Fruit fly (Drosophila melanogaster) whole organism, embryonic: ENCODE data around the gene His3.3A.

ENCODE experiments used
- Bdp1 ChIP-seq: fragments of 200-800 bp; sonication (Bioruptor generic); optimal IDR thresholded peaks from 3 replicates; lab custom pipeline; 2016; ENCODE audit warnings: missing biosample characterization, missing genetic modification characterization
- Blimp-1 ChIP-seq: fragments of 200-800 bp; sonication (Bioruptor generic); optimal IDR thresholded peaks from 3 replicates; lab custom pipeline; 2018; ENCODE audit warnings: missing biosample characterization, missing genetic modification characterization, mild to moderate bottlenecking, moderate library complexity, missing genetic modification reagents
- CG10321 ChIP-seq: fragments of 200-800 bp; sonication (Bioruptor generic); IDR thresholded peaks from 2 replicates; pipeline ENCODE4 v1.3.6; 2022; ENCODE audit warnings: missing biosample characterization, missing genetic modification characterization
- CG10979 ChIP-seq: fragments of 200-800 bp; sonication (Bioruptor generic); optimal IDR thresholded peaks from 2 replicates; lab custom pipeline; 2018; ENCODE audit warnings: missing biosample characterization, mild to moderate bottlenecking, missing genetic modification characterization, moderate library complexity
- CG14014 ChIP-seq: fragments of 200-800 bp; sonication (Bioruptor generic); IDR thresholded peaks from 2 replicates; pipeline ENCODE4 v1.3.6; 2022; ENCODE audit warnings: missing biosample characterization, missing genetic modification characterization
- CG17568 ChIP-seq: fragments of 200-800 bp; sonication (Bioruptor generic); optimal IDR thresholded peaks from 2 replicates; lab custom pipeline; 2018; ENCODE audit warnings: missing biosample characterization, mild to moderate bottlenecking, missing genetic modification characterization, moderate library complexity
- CG17829 ChIP-seq: fragments of 200-800 bp; optimal IDR thresholded peaks from 2 replicates; lab custom pipeline; 2019; ENCODE audit warnings: missing biosample characterization, mild to moderate bottlenecking, missing genetic modification characterization, moderate library complexity
- CG3065 ChIP-seq: fragments of 200-800 bp; sonication (Bioruptor generic); optimal IDR thresholded peaks from 2 replicates; lab custom pipeline; 2016; ENCODE audit warnings: missing biosample characterization, missing genetic modification characterization
- CG33213 ChIP-seq: fragments of 200-800 bp; sonication (Bioruptor generic); optimal IDR thresholded peaks from 3 replicates; lab custom pipeline; 2016; ENCODE audit warnings: missing biosample characterization, missing genetic modification characterization
- CG4424 ChIP-seq: fragments of 200-800 bp; sonication (Bioruptor generic); optimal IDR thresholded peaks from 3 replicates; lab custom pipeline; 2016; ENCODE audit warnings: missing biosample characterization, missing genetic modification characterization
- CG4617 ChIP-seq: fragments of 200-800 bp; sonication (Bioruptor generic); optimal IDR thresholded peaks from 3 replicates; lab custom pipeline; 2016; ENCODE audit warnings: missing biosample characterization, missing genetic modification characterization, borderline replicate concordance
- CG5180 ChIP-seq: fragments of 200-800 bp; sonication (Bioruptor generic); optimal IDR thresholded peaks from 3 replicates; lab custom pipeline; 2017; ENCODE audit warnings: missing biosample characterization, missing genetic modification characterization, mild to moderate bottlenecking, moderate library complexity, missing genetic modification reagents
- CG5953 ChIP-seq: fragments of 200-800 bp; sonication (Bioruptor generic); IDR thresholded peaks from 2 replicates; pipeline ENCODE4 v1.3.6; 2022; ENCODE audit warnings: missing biosample characterization, missing genetic modification characterization
- CG6813 ChIP-seq: fragments of 200-800 bp; sonication (Bioruptor generic); optimal IDR thresholded peaks from 2 replicates; lab custom pipeline; 2017; ENCODE audit warnings: missing biosample characterization, missing genetic modification characterization, mild to moderate bottlenecking, moderate library complexity, missing genetic modification reagents
- CG6854 ChIP-seq: fragments of 200-800 bp; sonication (Bioruptor generic); optimal IDR thresholded peaks from 3 replicates; lab custom pipeline; 2017; ENCODE audit warnings: missing biosample characterization, mild to moderate bottlenecking, missing genetic modification characterization
- CG8924 ChIP-seq: fragments of 200-800 bp; optimal IDR thresholded peaks from 3 replicates; lab custom pipeline; 2019; ENCODE audit warnings: missing biosample characterization, mild to moderate bottlenecking, missing genetic modification characterization, moderate library complexity
- CG9727 ChIP-seq: fragments of 200-800 bp; sonication (Bioruptor generic); optimal IDR thresholded peaks from 3 replicates; lab custom pipeline; 2017; ENCODE audit warnings: missing biosample characterization, mild to moderate bottlenecking, missing genetic modification characterization
- CG9797 ChIP-seq: fragments of 200-800 bp; sonication (Bioruptor generic); optimal IDR thresholded peaks from 3 replicates; lab custom pipeline; 2018; ENCODE audit warnings: missing biosample characterization, mild to moderate bottlenecking, missing genetic modification characterization
- CG9817 ChIP-seq: fragments of 200-800 bp; sonication (Bioruptor generic); optimal IDR thresholded peaks from 2 replicates; lab custom pipeline; 2018; ENCODE audit warnings: missing biosample characterization, mild to moderate bottlenecking, missing genetic modification characterization, moderate library complexity
- CHES-1-like ChIP-seq: fragments of 200-800 bp; sonication (Bioruptor generic); optimal IDR thresholded peaks from 2 replicates; lab custom pipeline; 2016; ENCODE audit warnings: missing biosample characterization, missing genetic modification characterization
- CrebB ChIP-seq: fragments of 200-800 bp; sonication (Bioruptor generic); optimal IDR thresholded peaks from 3 replicates; lab custom pipeline; 2018; ENCODE audit warnings: missing biosample characterization, mild to moderate bottlenecking, missing genetic modification characterization
- Dek ChIP-seq: fragments of 200-800 bp; sonication (Bioruptor generic); optimal IDR thresholded peaks from 3 replicates; lab custom pipeline; 2019; ENCODE audit warnings: missing biosample characterization, mild to moderate bottlenecking, missing genetic modification characterization, moderate library complexity
- Drgx ChIP-seq: fragments of 200-800 bp; sonication (Bioruptor generic); IDR thresholded peaks from 2 replicates; pipeline ENCODE4 v1.3.6; 2022; ENCODE audit warnings: missing biosample characterization, missing genetic modification characterization
- ERR ChIP-seq: fragments of 200-800 bp; sonication (Bioruptor generic); optimal IDR thresholded peaks from 2 replicates; lab custom pipeline; 2016; ENCODE audit warnings: missing biosample characterization, missing genetic modification characterization
- Eip74EF ChIP-seq, 2 experiments: fragments of 200-800 bp in 1 of 2; fragments of >200 bp in 1 of 2; sonication (Bioruptor generic) in 1 of 2; optimal IDR thresholded peaks; 2 replicates each; lab custom pipeline; 2017 to 2019; ENCODE audit warnings: missing biosample characterization in 2 of 2, missing genetic modification characterization in 2 of 2, mild to moderate bottlenecking in 1 of 2, moderate library complexity in 1 of 2
- Fer1 ChIP-seq: fragments of 200-800 bp; sonication (Bioruptor generic); optimal IDR thresholded peaks from 2 replicates; lab custom pipeline; 2017; ENCODE audit warnings: missing biosample characterization, mild to moderate bottlenecking, missing genetic modification characterization
- Gug ChIP-seq: fragments of 200-800 bp; sonication (Bioruptor generic); IDR thresholded peaks from 4 replicates; pipeline ENCODE4 v1.3.6; 2022; ENCODE audit warnings: missing biosample characterization, missing genetic modification characterization
- H15 ChIP-seq: fragments of 200-800 bp; sonication (Bioruptor generic); IDR thresholded peaks from 3 replicates; pipeline ENCODE4 v1.3.6; 2022; ENCODE audit warnings: missing biosample characterization, missing genetic modification characterization
- H2.0 ChIP-seq: fragments of 200-800 bp; sonication (Bioruptor generic); IDR thresholded peaks from 2 replicates; pipeline ENCODE4 v1.3.6; 2022; ENCODE audit warnings: missing biosample characterization, missing genetic modification characterization
- HmgZ ChIP-seq: fragments of 200-800 bp; sonication (Bioruptor generic); optimal IDR thresholded peaks from 2 replicates; lab custom pipeline; 2018; ENCODE audit warnings: missing biosample characterization, mild to moderate bottlenecking, missing genetic modification characterization
- Hmr ChIP-seq: fragments of 200-800 bp; sonication (Bioruptor generic); optimal IDR thresholded peaks from 3 replicates; lab custom pipeline; 2017; ENCODE audit warnings: mild to moderate bottlenecking, missing biosample characterization, missing genetic modification reagents, missing genetic modification characterization
- Ravus ChIP-seq: fragments of 200-800 bp; sonication (Bioruptor generic); IDR thresholded peaks from 2 replicates; pipeline ENCODE4 v1.3.6; 2022; ENCODE audit warnings: missing biosample characterization, missing genetic modification characterization
- Side ChIP-seq: fragments of 200-800 bp; sonication (Bioruptor generic); optimal IDR thresholded peaks from 2 replicates; lab custom pipeline; 2016; ENCODE audit warnings: missing biosample characterization, missing genetic modification characterization
- Sry-δ ChIP-seq: fragments of 200-800 bp; sonication (Bioruptor generic); optimal IDR thresholded peaks from 2 replicates; lab custom pipeline; 2016; ENCODE audit warnings: missing biosample characterization, missing genetic modification characterization
- abd-A ChIP-seq: fragments of 200-800 bp; sonication (Bioruptor generic); optimal IDR thresholded peaks from 3 replicates; lab custom pipeline; 2019; ENCODE audit warnings: missing biosample characterization, mild to moderate bottlenecking, missing genetic modification characterization, moderate library complexity
- aop ChIP-seq: fragments of 200-800 bp; sonication (Bioruptor generic); IDR thresholded peaks from 2 replicates; pipeline ENCODE4 v1.3.6; 2022; ENCODE audit warnings: missing biosample characterization, missing genetic modification characterization
- bsh ChIP-seq, 2 experiments: fragments of 200-800 bp; sonication (Bioruptor generic); optimal IDR thresholded peaks; 2 replicates each; lab custom pipeline; 2017 to 2018; ENCODE audit warnings: mild to moderate bottlenecking in 2 of 2, missing biosample characterization in 2 of 2, missing genetic modification characterization in 2 of 2, moderate library complexity in 1 of 2
- cas ChIP-seq: fragments of 200-800 bp; sonication (Bioruptor generic); IDR thresholded peaks from 2 replicates; pipeline ENCODE4 v1.3.6; 2022; ENCODE audit warnings: missing biosample characterization, missing genetic modification characterization
- da ChIP-seq: fragments of 200-800 bp; sonication (Bioruptor generic); optimal IDR thresholded peaks from 2 replicates; lab custom pipeline; 2016; ENCODE audit warnings: missing biosample characterization, missing genetic modification characterization
- dm ChIP-seq: fragments of 200-800 bp; sonication (Bioruptor generic); optimal IDR thresholded peaks from 3 replicates; lab custom pipeline; 2016; ENCODE audit warnings: missing biosample characterization, missing genetic modification characterization
- ems ChIP-seq: fragments of 200-800 bp; sonication (Bioruptor generic); optimal IDR thresholded peaks from 3 replicates; lab custom pipeline; 2016; ENCODE audit warnings: missing biosample characterization, missing genetic modification characterization
- knrl ChIP-seq: fragments of 200-800 bp; sonication (Bioruptor generic); IDR thresholded peaks from 3 replicates; pipeline ENCODE4 v1.3.6; 2022; ENCODE audit warnings: missing biosample characterization, missing genetic modification characterization; ENCODE audit not compliant: partially characterized antibody
- mirr ChIP-seq: fragments of 200-800 bp; sonication (Bioruptor generic); optimal IDR thresholded peaks from 3 replicates; lab custom pipeline; 2018; ENCODE audit warnings: missing biosample characterization, mild to moderate bottlenecking, missing genetic modification characterization
- oc ChIP-seq: fragments of 200-800 bp; sonication (Bioruptor generic); optimal IDR thresholded peaks from 2 replicates; lab custom pipeline; 2018; ENCODE audit warnings: missing biosample characterization, mild to moderate bottlenecking, missing genetic modification characterization, moderate library complexity
- pb ChIP-seq: fragments of 200-800 bp; sonication (Bioruptor generic); optimal IDR thresholded peaks from 3 replicates; lab custom pipeline; 2016; ENCODE audit warnings: missing biosample characterization, missing genetic modification characterization
- pros ChIP-seq: fragments of 200-800 bp; sonication (Bioruptor generic); optimal IDR thresholded peaks from 3 replicates; lab custom pipeline; 2019; ENCODE audit warnings: missing biosample characterization, mild to moderate bottlenecking, missing genetic modification characterization, moderate library complexity
- row ChIP-seq: fragments of 200-800 bp; sonication (Bioruptor generic); IDR thresholded peaks from 3 replicates; pipeline ENCODE4 v1.3.6; 2022; ENCODE audit warnings: missing biosample characterization, missing genetic modification characterization
- tin ChIP-seq: fragments of 200-800 bp; sonication (Bioruptor generic); optimal IDR thresholded peaks from 3 replicates; lab custom pipeline; 2016; ENCODE audit warnings: missing biosample characterization, missing genetic modification characterization
- tna ChIP-seq: fragments of 200-800 bp; sonication (Bioruptor generic); IDR thresholded peaks from 2 replicates; pipeline ENCODE4 v1.3.6; 2022; ENCODE audit warnings: missing biosample characterization, missing genetic modification characterization; ENCODE audit not compliant: partially characterized antibody
- vvl ChIP-seq: fragments of 200-800 bp; sonication (Bioruptor generic); IDR thresholded peaks from 2 replicates; pipeline ENCODE4 v1.3.6; 2022; ENCODE audit warnings: missing biosample characterization, missing genetic modification characterization

His3.3A gene

dm6 chr2L:5043043-5043442 lies 11.8 kb upstream of the His3.3A start, which contains the start of the genes CG33995, CG44000 and CG44001 (continued):
- peak; percentile 59 for TF ChIP-seq CG17829 (tag; lab: Kevin White, UChicago)
- no peak for TF ChIP-seq da
- peak; percentile 79 for TF ChIP-seq CG33213 (GFP tag; lab: Kevin White, UChicago)
- TF ChIP-seq row (GFP tag; lab: Robert Waterston, UW) = peak; percentile 39; the same call in 2 of the 3 replicates
- TF ChIP-seq cas (GFP tag; lab: Robert Waterston, UW) = 0 out of 2 replicates have a peak, but pooled peaks have one; percentile 27
- TF ChIP-seq Gug (GFP tag; lab: Robert Waterston, UW) = 0 out of 4 replicates have a peak, but pooled peaks have one; percentile 27
- TF ChIP-seq ERR (GFP tag; lab: Kevin White, UChicago) = no peak
- TF ChIP-seq CrebB (tag; lab: Kevin White, UChicago) = peak; percentile 11
- TF ChIP-seq vvl (GFP tag; lab: Robert Waterston, UW) = peak; percentile 71
- peak; percentile 69 for TF ChIP-seq abd-A (tag; lab: Kevin White, UChicago)
- TF ChIP-seq CG8924 (tag; lab: Kevin White, UChicago) = peak; percentile 65
- peak; percentile 10; the same call in 1 of the 3 replicates for TF ChIP-seq knrl
- TF ChIP-seq CHES-1-like (GFP tag; lab: Kevin White, UChicago) = peak; percentile 56
- no peak for TF ChIP-seq aop (GFP tag; lab: Robert Waterston, UW)
- peak; percentile 52 for TF ChIP-seq Sry-δ (GFP tag; lab: Kevin White, UChicago)
- peak; percentile 50 for TF ChIP-seq H2.0 (GFP tag; lab: Robert Waterston, UW)
- no peak for TF ChIP-seq CG10321 (GFP tag; lab: Robert Waterston, UW)
- no peak for TF ChIP-seq CG5180 (GFP tag; lab: Kevin White, UChicago)
- TF ChIP-seq CG4424 (GFP tag; lab: Kevin White, UChicago) = peak; percentile 5
- no peak for TF ChIP-seq Eip74EF (GFP tag; optimal IDR thresholded peaks at IDR 0.05; lab: Kevin White, UChicago)
- TF ChIP-seq mirr (GFP tag; lab: Kevin White, UChicago) = peak; percentile 51
- no peak for TF ChIP-seq Blimp-1
- TF ChIP-seq tna (GFP tag; lab: Robert Waterston, UW) = no peak
- no peak for TF ChIP-seq CG6813
- TF ChIP-seq tin (GFP tag; lab: Kevin White, UChicago) = peak; percentile 53
- TF ChIP-seq CG9797 (GFP tag; lab: Kevin White, UChicago) = peak; percentile 88
- peak; percentile 30 for TF ChIP-seq Bdp1 (GFP tag; lab: Kevin White, UChicago)
- TF ChIP-seq Side (GFP tag; lab: Kevin White, UChicago) = peak; percentile 58
- TF ChIP-seq CG6854 (GFP tag; lab: Kevin White, UChicago) = no peak
- no peak; the same call in 1 of the 2 replicates for TF ChIP-seq CG14014 (GFP tag; lab: Robert Waterston, UW)
- peak; percentile 52 for TF ChIP-seq CG9817 (tag; lab: Kevin White, UChicago)
- TF ChIP-seq Ravus (GFP tag; lab: Robert Waterston, UW) = no peak
- peak; percentile 36 for TF ChIP-seq ems (GFP tag; lab: Kevin White, UChicago)
- TF ChIP-seq Fer1 (GFP tag; lab: Kevin White, UChicago) = peak; percentile 11
- no peak; the same call in 2 of the 3 replicates for TF ChIP-seq H15 (GFP tag; lab: Robert Waterston, UW)
- TF ChIP-seq CG4617 (GFP tag; lab: Kevin White, UChicago) = peak; percentile 98
- TF ChIP-seq CG3065 = peak; percentile 49
- TF ChIP-seq dm (GFP tag; lab: Kevin White, UChicago) = peak; percentile 40
- TF ChIP-seq pros (GFP tag; lab: Kevin White, UChicago) = no peak
- TF ChIP-seq Drgx (GFP tag; lab: Robert Waterston, UW) = 0 out of 2 replicates have a peak, but pooled peaks have one; percentile 6
- TF ChIP-seq CG17568 (GFP tag; lab: Kevin White, UChicago) = no peak
- TF ChIP-seq bsh (GFP tag; optimal IDR thresholded peaks at IDR 0.05; lab: Kevin White, UChicago) = no peak
- no peak for TF ChIP-seq CG9727
- peak; percentile 28 for TF ChIP-seq oc (tag; lab: Kevin White, UChicago)
- TF ChIP-seq Hmr = peak; percentile 69
- TF ChIP-seq CG10979 (tag; lab: Kevin White, UChicago) = peak; percentile 7
- TF ChIP-seq HmgZ (tag; lab: Kevin White, UChicago) = peak; percentile 86
- peak; percentile 24 for TF ChIP-seq Dek
- TF ChIP-seq CG5953 (GFP tag; lab: Robert Waterston, UW) = no peak
- no peak for TF ChIP-seq pb
